Worm (Caenorhabditis elegans) whole organism, L4 larva: ENCODE data around the gene F32D8.8.

Experiments used
- F37D6.2 ChIP-seq: sonication (generic microtip); optimal IDR thresholded peaks from 2 replicates; lab custom pipeline; 2016; ENCODE audit warnings: mild to moderate bottlenecking, missing genetic modification characterization, missing compliant biosample characterization
- ama-1 ChIP-seq: fragments of 150-350 bp; optimal IDR thresholded peaks from 2 replicates; lab custom pipeline; 2014; ENCODE audit warnings: inconsistent platforms, mixed read lengths
- attf-4 ChIP-seq: sonication (generic microtip); optimal IDR thresholded peaks from 3 replicates; lab custom pipeline; 2017; ENCODE audit warnings: missing biosample characterization, missing genetic modification characterization
- ceh-20 ChIP-seq: fragments of 200-800 bp; sonication (Bioruptor generic); IDR thresholded peaks from 2 replicates; pipeline ENCODE4 v1.3.6; 2022; ENCODE audit warnings: missing genetic modification reagents, missing genetic modification characterization, missing compliant biosample characterization
- daf-12 ChIP-seq: fragments of 150-350 bp; optimal IDR thresholded peaks from 2 replicates; lab custom pipeline; 2014; ENCODE audit warnings: missing biosample characterization, missing genetic modification reagents, missing genetic modification characterization
- daf-16 ChIP-seq, 3 experiments: sonication (generic microtip); optimal IDR thresholded peaks; 2 replicates each; lab custom pipeline; 2016 to 2017; ENCODE audit warnings: missing genetic modification characterization in 3 of 3, missing genetic modification reagents in 3 of 3, mild to moderate bottlenecking in 2 of 3, missing compliant biosample characterization in 2 of 3, missing biosample characterization in 1 of 3, moderate library complexity in 1 of 3
- daf-8 ChIP-seq: fragments of 200-800 bp; sonication (Bioruptor generic); IDR thresholded peaks from 2 replicates; pipeline ENCODE4 v1.3.6; 2022; ENCODE audit warnings: missing genetic modification characterization, missing compliant biosample characterization
- dmd-9 ChIP-seq: fragments of 200-800 bp; sonication (Bioruptor generic); IDR thresholded peaks from 2 replicates; pipeline ENCODE4 v1.3.6; 2022; ENCODE audit warnings: missing genetic modification reagents, missing genetic modification characterization, missing compliant biosample characterization
- dve-1 ChIP-seq: sonication (generic microtip); optimal IDR thresholded peaks from 2 replicates; lab custom pipeline; 2017; ENCODE audit warnings: antibody characterized with exemption, mild to moderate bottlenecking, missing genetic modification characterization, missing compliant biosample characterization; ENCODE audit not compliant: insufficient read depth
- egl-43 ChIP-seq: fragments of 200-800 bp; sonication (Bioruptor generic); IDR thresholded peaks from 2 replicates; pipeline ENCODE4 v1.3.6; 2022; ENCODE audit warnings: missing genetic modification reagents, missing genetic modification characterization, missing compliant biosample characterization
- fkh-10 ChIP-seq: fragments of 150-350 bp; optimal IDR thresholded peaks from 2 replicates; lab custom pipeline; 2014; ENCODE audit warnings: missing biosample characterization, missing genetic modification reagents, missing genetic modification characterization
- fos-1 ChIP-seq: fragments of 150-350 bp; optimal IDR thresholded peaks from 2 replicates; lab custom pipeline; 2014; ENCODE audit warnings: missing biosample characterization, missing genetic modification characterization
- hif-1 ChIP-seq, 2 experiments: sonication (generic microtip); optimal IDR thresholded peaks; 2 replicates each; lab custom pipeline; 2016 to 2017; ENCODE audit warnings: missing compliant biosample characterization in 2 of 2, missing genetic modification characterization in 2 of 2, missing genetic modification reagents in 2 of 2, missing genotype in 2 of 2, mild to moderate bottlenecking in 1 of 2
- hlh-11 ChIP-seq: fragments of 200-800 bp; sonication (Bioruptor generic); optimal IDR thresholded peaks from 2 replicates; lab custom pipeline; 2018; ENCODE audit warnings: mild to moderate bottlenecking, missing genetic modification characterization, missing compliant biosample characterization
- hlh-30 ChIP-seq: sonication (generic microtip); optimal IDR thresholded peaks from 2 replicates; lab custom pipeline; 2017; ENCODE audit warnings: antibody characterized with exemption, mild to moderate bottlenecking, missing genetic modification characterization, missing compliant biosample characterization; ENCODE audit not compliant: insufficient read depth
- hmg-1.1 ChIP-seq: fragments of 200-800 bp; sonication (Bioruptor generic); IDR thresholded peaks from 2 replicates; pipeline ENCODE4 v1.3.6; 2022; ENCODE audit warnings: missing genetic modification reagents, missing genetic modification characterization, missing compliant biosample characterization
- lin-15B ChIP-seq: fragments of 150-350 bp; sonication (generic microtip); optimal IDR thresholded peaks from 3 replicates; lab custom pipeline; 2014; ENCODE audit warnings: missing biosample characterization, missing genetic modification characterization
- lin-29 ChIP-seq: fragments of 200-800 bp; sonication (Bioruptor generic); IDR thresholded peaks from 2 replicates; pipeline ENCODE4 v1.3.6; 2022; ENCODE audit warnings: missing genetic modification reagents, missing genetic modification characterization, missing compliant biosample characterization
- lsy-2 ChIP-seq, 2 experiments: fragments of 150-350 bp in 1 of 2; sonication (generic microtip) in 1 of 2; optimal IDR thresholded peaks; 2 replicates each; lab custom pipeline; 2014 to 2017; ENCODE audit warnings: missing biosample characterization in 2 of 2, missing genetic modification characterization in 2 of 2
- mdl-1 ChIP-seq, 2 experiments: fragments of 150-350 bp in 1 of 2; sonication (generic microtip) in 1 of 2; optimal IDR thresholded peaks; 2 replicates each; lab custom pipeline; 2014 to 2017; ENCODE audit warnings: missing biosample characterization in 2 of 2, missing genetic modification characterization in 2 of 2
- mxl-2 ChIP-seq: fragments of 200-800 bp; sonication (Bioruptor generic); conservative IDR thresholded peaks from 2 replicates; pipeline ENCODE4 v1.3.6; 2022; ENCODE audit warnings: missing genetic modification reagents, missing genetic modification characterization, missing compliant biosample characterization
- nhr-11 ChIP-seq: fragments of 150-350 bp; optimal IDR thresholded peaks from 2 replicates; lab custom pipeline; 2014; ENCODE audit warnings: missing biosample characterization, missing genetic modification characterization
- nhr-111 ChIP-seq: fragments of 200-800 bp; sonication (Bioruptor generic); optimal IDR thresholded peaks from 2 replicates; lab custom pipeline; 2018; ENCODE audit warnings: mild to moderate bottlenecking, missing genetic modification characterization, missing compliant biosample characterization
- nhr-25 ChIP-seq: sonication (generic microtip); optimal IDR thresholded peaks from 2 replicates; lab custom pipeline; 2017; ENCODE audit warnings: missing genetic modification characterization, mild to moderate bottlenecking, missing compliant biosample characterization, antibody characterized with exemption, moderate library complexity, borderline replicate concordance; ENCODE audit not compliant: insufficient read depth
- nhr-41 ChIP-seq: fragments of 200-800 bp; sonication (Bioruptor generic); IDR thresholded peaks from 2 replicates; pipeline ENCODE4 v1.3.6; 2022; ENCODE audit warnings: missing genetic modification reagents, missing genetic modification characterization, missing compliant biosample characterization
- nhr-48 ChIP-seq: sonication (generic microtip); optimal IDR thresholded peaks from 2 replicates; lab custom pipeline; 2016; ENCODE audit warnings: mild to moderate bottlenecking, missing genetic modification characterization, missing compliant biosample characterization
- nhr-77 ChIP-seq: fragments of 150-350 bp; optimal IDR thresholded peaks from 2 replicates; lab custom pipeline; 2014; ENCODE audit warnings: missing biosample characterization, missing genetic modification characterization
- pha-4 ChIP-seq, 2 experiments: fragments of 150-350 bp in 1 of 2; fragments of 200-800 bp in 1 of 2; sonication (Bioruptor generic) in 1 of 2; IDR thresholded peaks in 1 of 2; optimal IDR thresholded peaks in 1 of 2; 2 replicates each; pipeline versions ENCODE4 v1.3.6 to Lab custom; 2014 to 2022; ENCODE audit warnings: missing genetic modification characterization in 2 of 2, missing genetic modification reagents in 2 of 2, missing biosample characterization in 1 of 2, missing compliant biosample characterization in 1 of 2
- saeg-2 ChIP-seq: fragments of 200-800 bp; sonication (Bioruptor generic); IDR thresholded peaks from 2 replicates; pipeline ENCODE4 v1.3.6; 2022; ENCODE audit warnings: missing genetic modification reagents, missing genetic modification characterization, missing compliant biosample characterization
- sdz-12 ChIP-seq: fragments of 200-800 bp; sonication (Bioruptor generic); optimal IDR thresholded peaks from 2 replicates; lab custom pipeline; 2018; ENCODE audit warnings: mild to moderate bottlenecking, missing genetic modification characterization, missing compliant biosample characterization
- spr-3 ChIP-seq: fragments of 200-800 bp; sonication (Bioruptor generic); optimal IDR thresholded peaks from 2 replicates; lab custom pipeline; 2018; ENCODE audit warnings: mild to moderate bottlenecking, missing genetic modification characterization, missing compliant biosample characterization
- tag-97 ChIP-seq: fragments of 200-800 bp; sonication (Bioruptor generic); IDR thresholded peaks from 2 replicates; pipeline ENCODE4 v1.3.6; 2022; ENCODE audit warnings: missing genetic modification characterization, missing compliant biosample characterization
- tra-1 ChIP-seq: fragments of 200-800 bp; sonication (Bioruptor generic); IDR thresholded peaks from 2 replicates; pipeline ENCODE4 v1.3.6; 2022; ENCODE audit warnings: missing genetic modification reagents, missing genetic modification characterization, missing compliant biosample characterization
- unc-39 ChIP-seq: sonication (generic microtip); optimal IDR thresholded peaks from 2 replicates; lab custom pipeline; 2017; ENCODE audit warnings: missing biosample characterization, missing genetic modification characterization
- unc-62 ChIP-seq, 3 experiments: fragments of 150-350 bp in 1 of 3; sonication (generic microtip); optimal IDR thresholded peaks in 2 of 3; peaks in 1 of 3; 1 replicate in 1 of 3; 2 replicates in 2 of 3; lab custom pipeline; 2014 to 2017; ENCODE audit warnings: missing biosample characterization in 3 of 3, missing genetic modification characterization in 3 of 3, missing genetic modification reagents in 3 of 3, missing genotype in 1 of 3
- vab-7 ChIP-seq: fragments of 200-800 bp; sonication (Bioruptor generic); IDR thresholded peaks from 2 replicates; pipeline ENCODE4 v1.3.6; 2022; ENCODE audit warnings: missing genetic modification reagents, missing genetic modification characterization, missing compliant biosample characterization
- zag-1 ChIP-seq: fragments of 150-350 bp; optimal IDR thresholded peaks from 2 replicates; lab custom pipeline; 2014; ENCODE audit warnings: missing biosample characterization, missing genetic modification characterization
- zfp-3 ChIP-seq: fragments of 200-800 bp; sonication (Bioruptor generic); conservative IDR thresholded peaks from 2 replicates; pipeline ENCODE4 v1.3.6; 2022; ENCODE audit warnings: missing genetic modification reagents, missing genetic modification characterization, missing compliant biosample characterization

The F32D8.8 gene

DNA sequence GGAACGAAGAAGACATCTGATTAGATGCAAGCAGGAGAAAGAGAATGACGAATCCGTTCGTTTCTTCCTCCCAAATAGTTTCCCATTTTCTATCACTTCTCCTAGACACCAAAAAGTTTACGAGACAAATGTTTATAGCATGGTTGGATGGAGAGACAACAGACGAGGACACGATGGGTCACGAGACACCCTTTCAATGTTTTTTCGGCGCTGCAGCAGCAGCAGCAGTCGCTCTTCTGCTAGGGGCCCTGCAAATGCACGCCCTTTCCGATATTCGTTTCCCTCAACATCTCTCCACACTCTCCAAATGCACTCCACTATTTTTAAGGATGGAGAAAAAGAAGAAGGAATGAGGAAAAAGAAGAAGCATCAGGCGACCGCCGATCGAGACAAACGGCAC is 44.2 kb downstream of the F32D8.8 start (continued):
- TF ChIP-seq lin-29 (GFP tag; lab: Robert Waterston, UW), result 0 out of 2 replicates have a peak, but pooled peaks have one; percentile 12
- no peak for TF ChIP-seq daf-8 (GFP tag; lab: Robert Waterston, UW)
- peak; percentile 44 for TF ChIP-seq vab-7
- TF ChIP-seq spr-3 (GFP tag; lab: Kevin White, UChicago), result no peak
- TF ChIP-seq attf-4 (tag; lab: Kevin White, UChicago), result no peak
- no peak for TF ChIP-seq nhr-77 (tag; lab: Kevin White, UChicago)
- TF ChIP-seq fos-1 (tag; lab: Kevin White, UChicago), result peak; percentile 30
- TF ChIP-seq tag-97, result no peak
- no peak for TF ChIP-seq lin-15B (tag; lab: Kevin White, UChicago)
- peak; percentile 84 for TF ChIP-seq hlh-30
- no peak for TF ChIP-seq nhr-41
- TF ChIP-seq dmd-9 (GFP tag; lab: Robert Waterston, UW), result 0 out of 2 replicates have a peak, but pooled peaks have one; percentile 13
- TF ChIP-seq mdl-1 (tag; optimal IDR thresholded peaks at IDR 0.05; lab: Kevin White, UChicago), result peak; percentile 53 to 82
- TF ChIP-seq mxl-2 (GFP tag; lab: Robert Waterston, UW), result no peak
- peak; percentile 34 for TF ChIP-seq dve-1
- TF ChIP-seq saeg-2 (GFP tag; lab: Robert Waterston, UW), result peak; percentile 98
- peak; percentile 87 for TF ChIP-seq ceh-20
- peak; percentile 46; the same call in 1 of the 2 replicates for TF ChIP-seq egl-43 (GFP tag; lab: Robert Waterston, UW)
- TF ChIP-seq nhr-111 (GFP tag; lab: Kevin White, UChicago), result no peak
- 0 out of 2 replicates have a peak, but pooled peaks have one; percentile 39 for TF ChIP-seq zfp-3 (GFP tag; lab: Robert Waterston, UW)
- peak; percentile 62; the same call in 1 of the 2 replicates for TF ChIP-seq pha-4 (GFP tag; IDR thresholded peaks at IDR 0.05; lab: Robert Waterston, UW)
- no peak for TF ChIP-seq pha-4 (tag; optimal IDR thresholded peaks at IDR 0.05; lab: Kevin White, UChicago)
- peak; percentile 36 for TF ChIP-seq sdz-12 (GFP tag; lab: Kevin White, UChicago)
- peak; percentile 92 for TF ChIP-seq hlh-11 (tag; lab: Kevin White, UChicago)
- no peak for TF ChIP-seq nhr-25 (tag; lab: Kevin White, UChicago)
- TF ChIP-seq zag-1, result peak; percentile 66
- TF ChIP-seq daf-16 (GFP tag; optimal IDR thresholded peaks at IDR 0.05; lab: Kevin White, UChicago), result peak in 1 of 2 experiments; percentile 92
- TF ChIP-seq daf-16 (tag; optimal IDR thresholded peaks at IDR 0.05; lab: Kevin White, UChicago), result peak; percentile 16
- no peak for TF ChIP-seq daf-12 (tag; lab: Kevin White, UChicago)
- peak; percentile 81 for TF ChIP-seq tra-1
- TF ChIP-seq unc-39 (tag; lab: Kevin White, UChicago), result no peak
- TF ChIP-seq nhr-48 (tag; lab: Kevin White, UChicago), result peak; percentile 79
- peak; percentile 45 for TF ChIP-seq fkh-10 (GFP tag; lab: Kevin White, UChicago)
- peak; percentile 74 for TF ChIP-seq nhr-11 (tag; lab: Kevin White, UChicago)
- peak; percentile 70; the same call in 1 of the 2 replicates for TF ChIP-seq hmg-1.1 (GFP tag; lab: Robert Waterston, UW)
- peak in 1 of 2 experiments; percentile 99 for TF ChIP-seq unc-62 (GFP tag; optimal IDR thresholded peaks at IDR 0.05 in 1 of 2; lab: Kevin White, UChicago)
- no peak for TF ChIP-seq unc-62 (tag; optimal IDR thresholded peaks at IDR 0.05; lab: Kevin White, UChicago)
- TF ChIP-seq lsy-2 (tag; optimal IDR thresholded peaks at IDR 0.05; lab: Kevin White, UChicago), result peak; percentile 59 to 67
- TF ChIP-seq ama-1 (lab: Kevin White, UChicago), result no peak
- TF ChIP-seq hif-1 (tag; optimal IDR thresholded peaks at IDR 0.05; lab: Kevin White, UChicago), result peak in 1 of 2 experiments; percentile 63
- peak; percentile 54 for TF ChIP-seq F37D6.2 (tag; lab: Kevin White, UChicago)
